Fruit fly (Drosophila melanogaster) whole organism, pupa: ENCODE results near the gene CG44153.

Experiments used
- CG10348 ChIP-seq: fragments of 200-800 bp; sonication (Bioruptor generic); IDR thresholded peaks from 2 replicates; pipeline ENCODE4 v1.3.6; 2022; ENCODE audit warnings: missing biosample characterization, missing genetic modification characterization
- CG12605 ChIP-seq: fragments of 200-800 bp; sonication (Bioruptor generic); IDR thresholded peaks from 2 replicates; pipeline ENCODE4 v1.3.6; 2022; ENCODE audit warnings: missing biosample characterization, missing genetic modification characterization
- CG13204 ChIP-seq: fragments of 200-800 bp; sonication (Bioruptor generic); optimal IDR thresholded peaks from 2 replicates; lab custom pipeline; 2018; ENCODE audit warnings: missing biosample characterization, mild to moderate bottlenecking, missing genetic modification characterization, moderate library complexity
- CG14655 ChIP-seq: fragments of 200-800 bp; sonication (Bioruptor generic); optimal IDR thresholded peaks from 3 replicates; lab custom pipeline; 2017; ENCODE audit warnings: mild to moderate bottlenecking, missing biosample characterization, missing genetic modification reagents, missing genetic modification characterization
- CG15710 ChIP-seq: fragments of 200-800 bp; sonication (Bioruptor generic); optimal IDR thresholded peaks from 2 replicates; lab custom pipeline; 2018; ENCODE audit warnings: missing biosample characterization, mild to moderate bottlenecking, missing genetic modification characterization, moderate library complexity
- CG17806 ChIP-seq: fragments of 200-800 bp; sonication (Bioruptor generic); optimal IDR thresholded peaks from 2 replicates; lab custom pipeline; 2018; ENCODE audit warnings: missing biosample characterization, mild to moderate bottlenecking, missing genetic modification characterization, moderate library complexity
- CG32121 ChIP-seq: fragments of 200-800 bp; sonication (Bioruptor generic); IDR thresholded peaks from 2 replicates; pipeline ENCODE4 v1.3.6; 2022; ENCODE audit warnings: missing biosample characterization, missing genetic modification characterization
- CG34367 ChIP-seq: fragments of 200-800 bp; sonication (Bioruptor generic); optimal IDR thresholded peaks from 2 replicates; lab custom pipeline; 2018; ENCODE audit warnings: missing biosample characterization, mild to moderate bottlenecking, missing genetic modification characterization
- CG4496 ChIP-seq: fragments of 200-800 bp; sonication (Bioruptor generic); IDR thresholded peaks from 3 replicates; pipeline ENCODE4 v1.3.6; 2022; ENCODE audit warnings: missing biosample characterization, missing genetic modification characterization
- CG8159 ChIP-seq: fragments of 200-800 bp; sonication (Bioruptor generic); optimal IDR thresholded peaks from 3 replicates; lab custom pipeline; 2018; ENCODE audit warnings: missing biosample characterization, mild to moderate bottlenecking, missing genetic modification characterization, moderate library complexity
- CG8301 ChIP-seq: fragments of 200-800 bp; sonication (Bioruptor generic); optimal IDR thresholded peaks from 2 replicates; lab custom pipeline; 2018; ENCODE audit warnings: missing biosample characterization, mild to moderate bottlenecking, missing genetic modification characterization
- CG9948 ChIP-seq: fragments of 200-800 bp; sonication (Bioruptor generic); optimal IDR thresholded peaks from 2 replicates; lab custom pipeline; 2018; ENCODE audit warnings: missing biosample characterization, mild to moderate bottlenecking, missing genetic modification characterization, moderate library complexity
- D1 ChIP-seq: fragments of 200-800 bp; sonication (Bioruptor generic); optimal IDR thresholded peaks from 2 replicates; lab custom pipeline; 2018; ENCODE audit warnings: missing biosample characterization, mild to moderate bottlenecking, missing genetic modification characterization, moderate library complexity
- EcR ChIP-seq: fragments of 200-800 bp; sonication (Bioruptor generic); optimal IDR thresholded peaks from 3 replicates; lab custom pipeline; 2019; ENCODE audit warnings: missing biosample characterization, missing genetic modification characterization, mild to moderate bottlenecking, moderate library complexity, missing genetic modification reagents
- Ets98B ChIP-seq: fragments of 200-800 bp; sonication (Bioruptor generic); IDR thresholded peaks from 2 replicates; pipeline ENCODE4 v1.3.6; 2022; ENCODE audit warnings: missing biosample characterization, missing genetic modification characterization
- Pif1A ChIP-seq: fragments of 200-800 bp; sonication (Bioruptor generic); optimal IDR thresholded peaks from 3 replicates; lab custom pipeline; 2016; ENCODE audit warnings: missing biosample characterization, missing genetic modification characterization
- Pif1B ChIP-seq: fragments of 200-800 bp; sonication (Bioruptor generic); optimal IDR thresholded peaks from 3 replicates; lab custom pipeline; 2016; ENCODE audit warnings: missing biosample characterization, missing genetic modification characterization
- Snoo ChIP-seq: fragments of 200-800 bp; sonication (Bioruptor generic); optimal IDR thresholded peaks from 3 replicates; lab custom pipeline; 2017; ENCODE audit warnings: missing biosample characterization, mild to moderate bottlenecking, missing genetic modification characterization, inconsistent platforms
- fd96Ca ChIP-seq: fragments of 200-800 bp; sonication (Bioruptor generic); IDR thresholded peaks from 3 replicates; pipeline ENCODE4 v1.3.6; 2022; ENCODE audit warnings: missing biosample characterization, missing genetic modification characterization
- gl ChIP-seq: fragments of 200-800 bp; sonication (Bioruptor generic); optimal IDR thresholded peaks from 2 replicates; lab custom pipeline; 2018; ENCODE audit warnings: missing biosample characterization, mild to moderate bottlenecking, missing genetic modification characterization
- rn ChIP-seq: fragments of 200-800 bp; sonication (Bioruptor generic); IDR thresholded peaks from 2 replicates; pipeline ENCODE4 v1.3.6; 2022; ENCODE audit warnings: missing biosample characterization, missing genetic modification characterization

The CG44153 gene

DNA sequence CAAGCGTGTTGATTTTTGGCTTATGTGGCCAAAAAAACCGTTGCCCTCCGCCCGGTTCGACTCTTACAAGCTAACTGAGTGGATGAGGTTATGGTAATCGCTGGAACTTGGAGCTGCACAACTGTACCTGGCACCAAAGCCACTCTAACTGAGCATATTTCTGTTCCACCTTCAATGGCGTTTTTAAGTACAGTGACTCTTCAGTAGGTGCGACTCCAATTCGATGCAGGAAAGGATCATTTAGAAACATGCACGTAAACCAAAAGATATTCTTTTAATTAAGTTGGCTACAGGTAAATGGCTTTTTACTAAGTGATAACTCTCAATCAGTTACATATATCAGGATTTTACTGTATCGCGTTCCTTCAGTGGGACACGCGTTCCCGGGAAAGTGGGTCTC is 87.8 kb downstream of the CG44153 start, which contains the start of gene CG13133:
Gene CG13133, minus strand, starts transcription at position 101 of the 400 bp plus-strand sequence.
- TF ChIP-seq Pif1B (GFP tag; lab: Kevin White, UChicago) (no peak), fd96Ca (GFP tag; lab: Robert Waterston, UW) (no peak)

DNA sequence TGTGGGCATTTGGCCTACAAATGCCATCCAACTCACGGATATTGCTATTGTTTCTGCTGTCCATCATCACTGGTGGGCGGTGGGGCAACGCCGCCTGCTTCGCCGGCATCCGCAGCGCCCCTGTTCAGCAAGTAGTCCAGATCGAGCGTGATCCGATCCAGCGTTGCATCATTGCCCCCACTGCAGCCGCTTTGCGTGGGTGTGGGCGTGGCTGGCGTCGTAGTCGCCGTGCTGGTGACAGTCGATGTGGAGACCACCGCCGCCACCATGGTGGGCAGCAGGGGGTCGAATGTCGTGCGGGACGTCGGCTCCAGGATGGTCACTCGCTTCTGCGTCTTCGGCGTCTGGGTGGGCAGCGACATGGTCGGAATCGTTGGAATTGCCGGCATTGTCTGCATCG is 115.3 kb downstream of the CG44153 start:
- TF ChIP-seq gl (tag; lab: Kevin White, UChicago) (no peak), Ets98B (GFP tag; lab: Robert Waterston, UW) (no peak), CG34367 (no peak), CG32121 (GFP tag; lab: Robert Waterston, UW) (no peak), CG10348 (no peak), CG9948 (tag; lab: Kevin White, UChicago) (no peak)

DNA sequence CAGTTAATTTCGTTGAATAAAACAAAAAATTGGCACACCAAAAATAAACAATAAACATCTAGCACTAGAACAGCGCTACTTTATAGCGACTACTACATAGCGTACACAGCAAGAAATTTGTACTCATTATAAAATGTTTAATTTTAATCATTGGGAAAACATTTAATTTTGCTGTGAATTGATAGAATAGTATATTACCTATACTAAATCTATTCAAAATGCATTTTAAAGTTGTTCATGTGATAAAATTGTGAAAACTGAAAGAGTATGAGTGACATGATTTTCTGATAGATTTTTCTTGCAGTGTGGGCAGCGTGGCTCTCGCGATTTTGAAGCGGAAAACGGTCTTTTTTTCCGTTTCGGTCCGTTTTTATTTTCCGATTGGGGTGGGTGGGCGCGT is 118.8 kb downstream of the CG44153 start:
- TF ChIP-seq fd96Ca (GFP tag; lab: Robert Waterston, UW) = no peak
- TF ChIP-seq CG12605 (GFP tag; lab: Robert Waterston, UW) = no peak
- no peak for TF ChIP-seq EcR (GFP tag; lab: Kevin White, UChicago)
- no peak for TF ChIP-seq CG14655
- peak; percentile 29; the same call in 1 of the 2 replicates for TF ChIP-seq Ets98B (GFP tag; lab: Robert Waterston, UW)
- no peak for TF ChIP-seq rn (GFP tag; lab: Robert Waterston, UW)
- TF ChIP-seq CG8159 (tag; lab: Kevin White, UChicago) = no peak
- no peak for TF ChIP-seq CG4496 (GFP tag; lab: Robert Waterston, UW)
- TF ChIP-seq Pif1A = no peak
- TF ChIP-seq CG32121 (GFP tag; lab: Robert Waterston, UW) = peak; percentile 24; the same call in 1 of the 2 replicates
- no peak for TF ChIP-seq CG15710 (tag; lab: Kevin White, UChicago)
- TF ChIP-seq Snoo = no peak
- no peak for TF ChIP-seq CG10348
- TF ChIP-seq CG9948 (tag; lab: Kevin White, UChicago) = no peak

DNA sequence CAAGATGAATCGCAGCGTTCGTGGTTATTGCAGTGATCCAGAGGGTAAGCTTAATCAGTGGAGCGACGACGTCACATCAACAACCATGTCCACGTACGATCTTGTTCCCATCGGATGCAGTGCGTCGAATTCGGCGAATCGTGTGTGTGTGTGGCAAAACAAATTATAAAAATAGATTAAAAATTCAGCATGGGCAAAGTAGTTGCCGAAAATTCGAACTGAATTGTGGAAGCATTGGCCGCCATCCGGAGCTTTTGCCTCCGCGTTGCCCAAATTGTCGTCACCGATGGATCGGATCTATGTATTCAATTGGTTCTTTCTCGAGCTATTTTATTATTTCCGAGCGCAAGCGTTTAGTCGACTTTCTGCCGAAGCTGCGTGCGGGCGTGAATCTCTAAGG is 119.5 kb downstream of the CG44153 start, which contains the start of gene Spn31A:
Gene Spn31A, plus strand, starts transcription at position 301 of the 400 bp plus-strand sequence.
- no peak for TF ChIP-seq CG34367
- TF ChIP-seq gl (tag; lab: Kevin White, UChicago) = no peak
- no peak for TF ChIP-seq fd96Ca (GFP tag; lab: Robert Waterston, UW)
- TF ChIP-seq CG32121 (GFP tag; lab: Robert Waterston, UW) = no peak
- TF ChIP-seq Snoo = no peak
- no peak for TF ChIP-seq CG4496 (GFP tag; lab: Robert Waterston, UW)
- no peak for TF ChIP-seq CG10348
- TF ChIP-seq EcR (GFP tag; lab: Kevin White, UChicago) = no peak
- TF ChIP-seq CG12605 (GFP tag; lab: Robert Waterston, UW) = no peak
- TF ChIP-seq CG8159 (tag; lab: Kevin White, UChicago) = no peak

DNA sequence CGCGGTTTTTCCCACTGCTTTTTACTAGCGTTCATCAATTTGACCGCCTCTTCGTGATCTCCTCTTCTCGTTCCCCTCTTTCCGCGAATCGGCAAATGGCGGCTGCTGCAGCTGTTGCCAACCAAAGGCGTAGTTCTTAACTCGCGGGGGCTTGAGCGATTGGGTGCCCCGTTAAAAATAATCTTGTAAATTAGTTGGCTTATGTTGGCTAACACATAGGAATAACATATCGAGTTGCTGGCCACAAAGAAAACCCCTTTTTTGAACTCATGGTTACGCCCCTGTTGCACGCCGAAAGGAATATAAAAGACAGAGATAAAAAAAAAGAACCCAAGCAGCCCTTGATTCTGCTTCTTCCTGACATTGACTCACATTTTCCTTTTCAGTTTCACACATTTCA is 122.8 kb downstream of the CG44153 start:
- TF ChIP-seq CG8301 (peak; percentile 97), CG34367 (peak; percentile 95), Pif1B (GFP tag; lab: Kevin White, UChicago) (peak; percentile 98), CG17806 (tag; lab: Kevin White, UChicago) (peak; percentile 98), CG14655 (peak; percentile 98), D1 (peak; percentile 83), CG13204 (GFP tag; lab: Kevin White, UChicago) (peak; percentile 91), gl (tag; lab: Kevin White, UChicago) (peak; percentile 95), CG9948 (tag; lab: Kevin White, UChicago) (peak; percentile 97), Ets98B (GFP tag; lab: Robert Waterston, UW) (peak; percentile 96), rn (GFP tag; lab: Robert Waterston, UW) (peak; percentile 94), CG10348 (peak; percentile 78), CG32121 (GFP tag; lab: Robert Waterston, UW) (peak; percentile 91), Pif1A (peak; percentile 97), Snoo (peak; percentile 98), EcR (GFP tag; lab: Kevin White, UChicago) (no peak), CG8159 (tag; lab: Kevin White, UChicago) (peak; percentile 95), CG4496 (GFP tag; lab: Robert Waterston, UW) (peak; percentile 99), CG12605 (GFP tag; lab: Robert Waterston, UW) (peak; percentile 94), fd96Ca (GFP tag; lab: Robert Waterston, UW) (peak; percentile 99), CG15710 (tag; lab: Kevin White, UChicago) (peak; percentile 94)

DNA sequence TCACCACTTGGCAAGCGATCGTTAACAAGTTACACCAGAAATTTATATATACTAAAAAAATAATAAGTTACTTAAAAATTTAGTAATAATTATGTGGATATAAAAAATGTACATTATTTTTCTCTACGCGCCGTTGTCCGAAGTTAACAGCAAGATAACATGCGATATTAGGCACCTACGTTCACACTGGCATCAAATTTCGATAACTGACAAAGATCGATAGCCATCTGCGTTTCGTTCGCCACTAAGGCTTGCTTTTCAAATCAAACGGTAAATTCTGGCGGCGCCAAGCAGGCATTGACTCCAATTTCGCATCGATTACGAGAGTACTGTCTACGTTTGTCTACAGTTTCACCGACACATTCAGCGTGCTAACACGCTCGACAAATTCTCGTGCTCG is 123.4 kb downstream of the CG44153 start, which contains the start of gene Pen:
Gene Pen, plus strand, starts transcription at position 196 of the 400 bp plus-strand sequence.
- no peak for TF ChIP-seq CG17806 (tag; lab: Kevin White, UChicago)
- peak; percentile 40 for TF ChIP-seq EcR (GFP tag; lab: Kevin White, UChicago)

DNA sequence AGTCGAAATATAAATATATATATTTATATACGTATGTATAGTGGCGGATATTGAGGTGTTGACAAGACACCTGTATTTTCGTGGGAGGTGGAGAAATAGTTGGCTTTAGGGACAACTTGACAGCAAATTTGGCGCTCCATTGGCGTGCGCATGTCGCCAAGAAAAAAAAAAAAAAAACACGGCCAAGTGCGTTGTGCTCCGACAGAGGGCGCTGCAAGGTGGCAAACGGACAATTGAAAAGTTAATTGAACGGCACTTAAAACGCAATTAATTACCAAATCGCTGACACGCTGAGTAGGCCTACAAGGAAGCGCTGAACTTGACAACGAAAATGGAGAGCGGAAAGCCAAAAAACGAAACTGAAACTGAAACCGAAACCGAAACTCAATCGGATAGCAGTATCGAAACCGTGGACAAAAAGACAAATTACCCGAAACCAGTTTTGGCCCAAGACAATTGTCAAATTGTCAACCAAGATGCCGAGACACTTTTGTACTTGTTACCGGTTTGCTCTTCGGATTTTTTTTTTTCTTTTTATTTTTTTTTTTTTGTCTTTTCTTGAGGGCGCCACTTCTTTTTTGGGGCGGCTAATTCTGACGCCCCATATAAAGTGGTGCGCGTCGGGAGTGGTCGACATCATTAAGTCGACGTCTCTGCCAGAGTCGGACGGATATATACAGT is 126.3 kb downstream of the CG44153 start, which contains the start of gene Cpr31A:
Gene Cpr31A, plus strand, starts transcription at position 631 of the 681 bp plus-strand sequence.
- TF ChIP-seq CG15710 (tag; lab: Kevin White, UChicago) = no peak
- no peak for TF ChIP-seq CG32121 (GFP tag; lab: Robert Waterston, UW)
- TF ChIP-seq fd96Ca (GFP tag; lab: Robert Waterston, UW) = no peak
- no peak for TF ChIP-seq CG17806 (tag; lab: Kevin White, UChicago)
- no peak for TF ChIP-seq CG10348
- TF ChIP-seq CG34367 = no peak
- TF ChIP-seq D1 = no peak
- TF ChIP-seq CG9948 (tag; lab: Kevin White, UChicago) = no peak
- TF ChIP-seq CG13204 (GFP tag; lab: Kevin White, UChicago) = no peak
- no peak for TF ChIP-seq rn (GFP tag; lab: Robert Waterston, UW)
- TF ChIP-seq CG12605 (GFP tag; lab: Robert Waterston, UW) = no peak
- no peak for TF ChIP-seq gl (tag; lab: Kevin White, UChicago)
